Fruit fly (Drosophila melanogaster): ENCODE measurements around the gene Arr2.

The Arr2 gene

DNA sequence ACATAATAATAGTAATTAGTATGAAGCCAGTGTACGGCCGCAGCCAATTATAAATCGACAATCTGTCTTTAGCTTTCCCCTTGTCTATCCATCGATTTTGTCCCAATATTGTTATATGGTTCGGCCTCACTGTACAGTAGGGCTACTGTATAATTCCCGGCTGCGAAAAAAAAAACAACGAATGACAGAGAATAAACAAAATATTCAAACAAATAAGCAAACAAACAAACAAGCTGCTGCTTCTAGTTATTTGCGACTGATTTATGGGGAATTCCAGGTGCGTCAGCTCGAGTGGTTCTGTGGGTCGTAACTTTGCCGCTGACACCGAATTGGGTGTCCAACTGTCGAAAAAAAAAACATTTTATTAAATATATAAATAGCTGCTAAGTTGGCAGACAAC lies 40.9 kb upstream of the Arr2 start (continued):
- TF ChIP-seq fd96Cb (tag; optimal IDR thresholded peaks at IDR 0.05) = no peak
- TF ChIP-seq CG10431 (GFP tag; optimal IDR thresholded peaks at IDR 0.05) = no peak
- TF ChIP-seq CG15269 (tag; optimal IDR thresholded peaks at IDR 0.05) = peak; percentile 21
- peak; percentile 18 for TF ChIP-seq mam (GFP tag; optimal IDR thresholded peaks at IDR 0.05)
- TF ChIP-seq al (GFP tag; IDR thresholded peaks at IDR 0.05) = no peak
- TF ChIP-seq CG10565 (GFP tag; optimal IDR thresholded peaks at IDR 0.05) = no peak
- no peak for TF ChIP-seq CG1792 (GFP tag; optimal IDR thresholded peaks at IDR 0.05)
- TF ChIP-seq sd (tag; optimal IDR thresholded peaks at IDR 0.05) = peak; percentile 85
- no peak for TF ChIP-seq Rx (GFP tag; IDR thresholded peaks at IDR 0.05)
- TF ChIP-seq CG32532 (GFP tag; IDR thresholded peaks at IDR 0.05) = peak; percentile 25; the same call in 1 of the 2 replicates
- TF ChIP-seq CG4360 (GFP tag; IDR thresholded peaks at IDR 0.05) = no peak
- no peak for TF ChIP-seq prd (optimal IDR thresholded peaks at IDR 0.05)
- TF ChIP-seq prd (GFP tag; IDR thresholded peaks at IDR 0.05) = no peak
- no peak for TF ChIP-seq ham (GFP tag; IDR thresholded peaks at IDR 0.05)
- no peak for TF ChIP-seq CG12659 (GFP tag; optimal IDR thresholded peaks at IDR 0.05)
- no peak for TF ChIP-seq CG9609 (GFP tag; optimal IDR thresholded peaks at IDR 0.05)
- no peak for TF ChIP-seq CG12299 (tag; optimal IDR thresholded peaks at IDR 0.05)
- no peak for TF ChIP-seq CG6175 (GFP tag; IDR thresholded peaks at IDR 0.05)
- no peak for TF ChIP-seq CG8765 (GFP tag; IDR thresholded peaks at IDR 0.05)
- peak; percentile 43 for TF ChIP-seq cwo (GFP tag; optimal IDR thresholded peaks at IDR 0.05)
- peak; percentile 52; the same call in 1 of the 2 replicates for TF ChIP-seq seq (GFP tag; IDR thresholded peaks at IDR 0.05)
- no peak for TF ChIP-seq ATbp (GFP tag; optimal IDR thresholded peaks at IDR 0.05)
- no peak for TF ChIP-seq CG3726 (GFP tag; IDR thresholded peaks at IDR 0.05)
- TF ChIP-seq usp (GFP tag; optimal IDR thresholded peaks at IDR 0.05) = no peak
- no peak for TF ChIP-seq Aef1 (GFP tag; IDR thresholded peaks at IDR 0.05)
- TF ChIP-seq CG9817 (tag; optimal IDR thresholded peaks at IDR 0.05) = peak; percentile 47
- no peak for TF ChIP-seq dmrt11E (tag; optimal IDR thresholded peaks at IDR 0.05)
- TF ChIP-seq CG10147 (GFP tag; optimal IDR thresholded peaks at IDR 0.05) = peak; percentile 9
- peak; percentile 59 for TF ChIP-seq CG3281 (GFP tag; optimal IDR thresholded peaks at IDR 0.05)
- TF ChIP-seq fd102C (GFP tag; optimal IDR thresholded peaks at IDR 0.05) = no peak
- TF ChIP-seq CG2712 (tag; optimal IDR thresholded peaks at IDR 0.05) = no peak
- TF ChIP-seq Myb (GFP tag; optimal IDR thresholded peaks at IDR 0.05) = no peak
- TF ChIP-seq CG10959 (GFP tag; IDR thresholded peaks at IDR 0.05) = no peak
- no peak for TF ChIP-seq kah (GFP tag; optimal IDR thresholded peaks at IDR 0.05)
- no peak for TF ChIP-seq tup (GFP tag; optimal IDR thresholded peaks at IDR 0.05)
- no peak for TF ChIP-seq Kr (GFP tag; optimal IDR thresholded peaks at IDR 0.05)
- TF ChIP-seq sqz (GFP tag; optimal IDR thresholded peaks at IDR 0.05) = no peak
- no peak for TF ChIP-seq Hmx (GFP tag; optimal IDR thresholded peaks at IDR 0.05)
- no peak for TF ChIP-seq CG11560 (tag; IDR thresholded peaks at IDR 0.05)
- TF ChIP-seq vvl (GFP tag; IDR thresholded peaks at IDR 0.05) = 0 out of 2 replicates have a peak, but pooled peaks have one; percentile 25
- TF ChIP-seq ind (GFP tag; optimal IDR thresholded peaks at IDR 0.05) = peak; percentile 24
- no peak for TF ChIP-seq CG33557 (GFP tag; optimal IDR thresholded peaks at IDR 0.05)
- no peak for TF ChIP-seq fru (optimal IDR thresholded peaks at IDR 0.05)
- no peak for TF ChIP-seq Optix (GFP tag; IDR thresholded peaks at IDR 0.05)
- TF ChIP-seq BtbVII (GFP tag; optimal IDR thresholded peaks at IDR 0.05) = peak; percentile 76
- no peak for TF ChIP-seq CG9797 (GFP tag; optimal IDR thresholded peaks at IDR 0.05)
- TF ChIP-seq E2f2 (GFP tag; IDR thresholded peaks at IDR 0.05) = no peak
- no peak for TF ChIP-seq Spps (tag; optimal IDR thresholded peaks at IDR 0.05)
- no peak for TF ChIP-seq sc (optimal IDR thresholded peaks at IDR 0.05)
- no peak for TF ChIP-seq sc (GFP tag; optimal IDR thresholded peaks at IDR 0.05)
- TF ChIP-seq ken (GFP tag; IDR thresholded peaks at IDR 0.05) = no peak
- TF ChIP-seq CG2120 (GFP tag; optimal IDR thresholded peaks at IDR 0.05) = peak; percentile 44
- TF ChIP-seq Mes4 (GFP tag; optimal IDR thresholded peaks at IDR 0.05) = no peak

Measured in whole organism, embryonic.